Worm (Caenorhabditis elegans) whole organism, L3 larva: ENCODE measurements around the gene pbs-6.
A peak's percentile ranks its signal among the peaks of the same experiment; 100 is the strongest.

Source experiments
- R02D3.7 ChIP-seq: fragments of 150-350 bp; optimal IDR thresholded peaks from 2 replicates; lab custom pipeline; 2014; ENCODE audit warnings: missing biosample characterization, missing genetic modification characterization
- ZK546.5 ChIP-seq: sonication (generic microtip); optimal IDR thresholded peaks from 2 replicates; lab custom pipeline; 2017; ENCODE audit warnings: missing biosample characterization, missing genetic modification characterization
- aly-2 ChIP-seq: fragments of 150-350 bp; optimal IDR thresholded peaks from 2 replicates; lab custom pipeline; 2014; ENCODE audit warnings: missing biosample characterization, missing genetic modification characterization
- ceh-16 ChIP-seq: sonication (generic microtip); optimal IDR thresholded peaks from 2 replicates; lab custom pipeline; 2017; ENCODE audit warnings: missing biosample characterization, missing genetic modification characterization
- ceh-28 ChIP-seq: fragments of 150-350 bp; optimal IDR thresholded peaks from 2 replicates; lab custom pipeline; 2014; ENCODE audit warnings: missing biosample characterization, missing genetic modification reagents, missing genetic modification characterization
- ceh-82 ChIP-seq: fragments of 150-350 bp; optimal IDR thresholded peaks from 2 replicates; lab custom pipeline; 2014; ENCODE audit warnings: missing biosample characterization, missing genetic modification characterization
- ceh-9 ChIP-seq: sonication (generic microtip); optimal IDR thresholded peaks from 2 replicates; lab custom pipeline; 2018; ENCODE audit warnings: missing biosample characterization, missing genetic modification characterization
- daf-12 ChIP-seq: fragments of 150-350 bp; optimal IDR thresholded peaks from 2 replicates; lab custom pipeline; 2014; ENCODE audit warnings: missing biosample characterization, missing genetic modification reagents, missing genetic modification characterization
- egl-27 ChIP-seq: sonication (generic microtip); optimal IDR thresholded peaks from 4 replicates; lab custom pipeline; 2017; ENCODE audit warnings: missing biosample characterization, missing genetic modification reagents, missing genetic modification characterization
- egl-5 ChIP-seq: fragments of 150-350 bp; optimal IDR thresholded peaks from 2 replicates; lab custom pipeline; 2017; ENCODE audit warnings: missing biosample characterization, missing genetic modification reagents, missing genetic modification characterization, inconsistent platforms
- elt-1 ChIP-seq: fragments of 150-350 bp; optimal IDR thresholded peaks from 2 replicates; lab custom pipeline; 2014; ENCODE audit warnings: missing biosample characterization, missing genetic modification characterization
- elt-2 ChIP-seq: sonication (generic microtip); optimal IDR thresholded peaks from 2 replicates; lab custom pipeline; 2016; ENCODE audit warnings: missing genetic modification reagents, mild to moderate bottlenecking, missing genetic modification characterization, missing compliant biosample characterization
- elt-3 ChIP-seq, 3 experiments: fragments of 150-350 bp in 1 of 3; sonication (generic microtip) in 2 of 3; optimal IDR thresholded peaks; 2 replicates in 2 of 3; 4 replicates in 1 of 3; lab custom pipeline; 2014 to 2017; ENCODE audit warnings: missing biosample characterization in 3 of 3, missing genetic modification characterization in 3 of 3
- eor-1 ChIP-seq, 2 experiments: fragments of 150-350 bp; optimal IDR thresholded peaks; 2 replicates each; lab custom pipeline; 2014 to 2018; ENCODE audit warnings: missing biosample characterization in 2 of 2, missing genetic modification characterization in 2 of 2
- fkh-10 ChIP-seq: sonication (generic microtip); optimal IDR thresholded peaks from 2 replicates; lab custom pipeline; 2017; ENCODE audit warnings: missing biosample characterization, missing genetic modification reagents, missing genetic modification characterization
- fkh-2 ChIP-seq: fragments of 150-350 bp; optimal IDR thresholded peaks from 2 replicates; lab custom pipeline; 2014; ENCODE audit warnings: missing biosample characterization, missing genetic modification reagents, missing genetic modification characterization
- fos-1 ChIP-seq: fragments of 150-350 bp; optimal IDR thresholded peaks from 2 replicates; lab custom pipeline; 2014; ENCODE audit warnings: missing biosample characterization, missing genetic modification characterization
- lin-15B ChIP-seq: fragments of 150-350 bp; optimal IDR thresholded peaks from 2 replicates; lab custom pipeline; 2014; ENCODE audit warnings: missing biosample characterization, missing genetic modification characterization
- lsy-12 ChIP-seq: sonication (generic microtip); optimal IDR thresholded peaks from 2 replicates; lab custom pipeline; 2016; ENCODE audit warnings: mild to moderate bottlenecking, missing genetic modification characterization, missing compliant biosample characterization
- mdl-1 ChIP-seq: fragments of 150-350 bp; optimal IDR thresholded peaks from 2 replicates; lab custom pipeline; 2014; ENCODE audit warnings: missing biosample characterization, missing genetic modification characterization
- mml-1 ChIP-seq: fragments of 150-350 bp; sonication (generic microtip); optimal IDR thresholded peaks from 3 replicates; lab custom pipeline; 2014; ENCODE audit warnings: missing biosample characterization, missing genetic modification characterization
- nfya-1 ChIP-seq: sonication (generic microtip); optimal IDR thresholded peaks from 2 replicates; lab custom pipeline; 2017; ENCODE audit warnings: missing genetic modification characterization, mild to moderate bottlenecking, missing compliant biosample characterization, antibody characterized with exemption, moderate library complexity; ENCODE audit not compliant: insufficient read depth
- nhr-11 ChIP-seq: fragments of 150-350 bp; optimal IDR thresholded peaks from 2 replicates; lab custom pipeline; 2014; ENCODE audit warnings: missing biosample characterization, missing genetic modification characterization
- nhr-12 ChIP-seq: fragments of 150-350 bp; optimal IDR thresholded peaks from 2 replicates; lab custom pipeline; 2014; ENCODE audit warnings: missing biosample characterization, missing genetic modification characterization
- nhr-23 ChIP-seq: fragments of 150-350 bp; optimal IDR thresholded peaks from 2 replicates; lab custom pipeline; 2014; ENCODE audit warnings: missing biosample characterization, missing genetic modification reagents, missing genetic modification characterization
- nhr-237 ChIP-seq: fragments of 150-350 bp; optimal IDR thresholded peaks from 2 replicates; lab custom pipeline; 2014; ENCODE audit warnings: missing biosample characterization, missing genetic modification characterization
- nhr-28 ChIP-seq: fragments of 150-350 bp; optimal IDR thresholded peaks from 2 replicates; lab custom pipeline; 2014; ENCODE audit warnings: missing biosample characterization, missing genetic modification characterization
- nhr-67 ChIP-seq: fragments of 150-350 bp; optimal IDR thresholded peaks from 2 replicates; lab custom pipeline; 2014; ENCODE audit warnings: missing biosample characterization, missing genetic modification characterization
- nhr-76 ChIP-seq: fragments of 150-350 bp; sonication (generic microtip); optimal IDR thresholded peaks from 5 replicates; lab custom pipeline; 2014; ENCODE audit warnings: missing biosample characterization, missing genetic modification characterization
- nhr-77 ChIP-seq: fragments of 150-350 bp; optimal IDR thresholded peaks from 2 replicates; lab custom pipeline; 2014; ENCODE audit warnings: missing biosample characterization, missing genetic modification characterization
- pha-4 ChIP-seq: fragments of 150-350 bp; optimal IDR thresholded peaks from 2 replicates; lab custom pipeline; 2014; ENCODE audit warnings: missing biosample characterization, missing genetic modification reagents, missing genetic modification characterization
- pqm-1 ChIP-seq: fragments of 150-350 bp; optimal IDR thresholded peaks from 2 replicates; lab custom pipeline; 2017; ENCODE audit warnings: missing biosample characterization, missing genetic modification characterization, inconsistent platforms
- skn-1 ChIP-seq: fragments of 150-350 bp; optimal IDR thresholded peaks from 2 replicates; lab custom pipeline; 2014; ENCODE audit warnings: missing biosample characterization, missing genetic modification characterization
- tbx-2 ChIP-seq: sonication (generic microtip); optimal IDR thresholded peaks from 2 replicates; lab custom pipeline; 2016; ENCODE audit warnings: mild to moderate bottlenecking, missing genetic modification characterization, missing compliant biosample characterization
- unc-62 ChIP-seq: fragments of 150-350 bp; sonication (generic microtip); optimal IDR thresholded peaks from 4 replicates; lab custom pipeline; 2014; ENCODE audit warnings: missing biosample characterization, missing genetic modification reagents, missing genetic modification characterization
- ztf-4 ChIP-seq: fragments of 150-350 bp; optimal IDR thresholded peaks from 2 replicates; lab custom pipeline; 2014; ENCODE audit warnings: missing biosample characterization, missing genetic modification characterization

Gene pbs-6

ce11 chrIII:8242809-8243208, 1.1 kb downstream of the pbs-6 start, which contains the start of gene C02F5.12 (continued):
- TF ChIP-seq ceh-16 (tag; lab: Kevin White, UChicago) (no peak), nhr-76 (tag; lab: Kevin White, UChicago) (no peak), lin-15B (tag; lab: Kevin White, UChicago) (no peak), pha-4 (tag; lab: Kevin White, UChicago) (peak; percentile 72), aly-2 (no peak), elt-1 (tag; lab: Kevin White, UChicago) (no peak), nhr-12 (tag; lab: Kevin White, UChicago) (no peak), elt-3 (tag; optimal IDR thresholded peaks at IDR 0.05; lab: Kevin White, UChicago) (no peak), R02D3.7 (tag; lab: Kevin White, UChicago) (no peak), nhr-237 (tag; lab: Kevin White, UChicago) (no peak), elt-2 (tag; lab: Kevin White, UChicago) (peak; percentile 43), fkh-2 (tag; lab: Kevin White, UChicago) (no peak), ztf-4 (tag; lab: Kevin White, UChicago) (no peak), egl-27 (tag; lab: Kevin White, UChicago) (no peak), ceh-82 (tag; lab: Kevin White, UChicago) (no peak), ZK546.5 (tag; lab: Kevin White, UChicago) (no peak), mdl-1 (no peak), lsy-12 (tag; lab: Kevin White, UChicago) (peak; percentile 4), nhr-67 (tag; lab: Kevin White, UChicago) (no peak), ceh-28 (tag; lab: Kevin White, UChicago) (no peak)

ce11 chrIII:8240948-8241347, 2.9 kb downstream of the pbs-6 start:
- TF ChIP-seq nfya-1 (tag; lab: Kevin White, UChicago) (no peak), fkh-10 (no peak), nhr-77 (tag; lab: Kevin White, UChicago) (no peak), nhr-23 (tag; lab: Kevin White, UChicago) (no peak), ztf-4 (tag; lab: Kevin White, UChicago) (no peak), eor-1 (tag; optimal IDR thresholded peaks at IDR 0.05; lab: Kevin White, UChicago) (no peak), tbx-2 (no peak)

ce11 chrIII:8240247-8240646, 3.6 kb downstream of the pbs-6 start:
- TF ChIP-seq elt-2 (tag; lab: Kevin White, UChicago), result peak; percentile 57
- TF ChIP-seq nhr-28 (tag; lab: Kevin White, UChicago), result no peak
- TF ChIP-seq fkh-10, result no peak
- TF ChIP-seq ceh-9 (tag; lab: Kevin White, UChicago), result no peak
- TF ChIP-seq nhr-237 (tag; lab: Kevin White, UChicago), result no peak
- peak; percentile 83 for TF ChIP-seq pqm-1 (tag; lab: Kevin White, UChicago)

ce11 chrIII:8239325-8239724, 4.6 kb downstream of the pbs-6 start, which contains the start of gene tsp-1:
TSS of gene tsp-1 (minus strand) at chrIII:8239423.
- TF ChIP-seq mml-1 (tag; lab: Kevin White, UChicago) (no peak), nhr-237 (tag; lab: Kevin White, UChicago) (no peak), pqm-1 (tag; lab: Kevin White, UChicago) (peak; percentile 39), nhr-11 (no peak), fos-1 (tag; lab: Kevin White, UChicago) (no peak), pha-4 (tag; lab: Kevin White, UChicago) (peak; percentile 21), ceh-28 (tag; lab: Kevin White, UChicago) (no peak), ceh-16 (tag; lab: Kevin White, UChicago) (no peak), nhr-77 (tag; lab: Kevin White, UChicago) (no peak), eor-1 (tag; optimal IDR thresholded peaks at IDR 0.05; lab: Kevin White, UChicago) (no peak), ZK546.5 (tag; lab: Kevin White, UChicago) (no peak), elt-2 (tag; lab: Kevin White, UChicago) (peak; percentile 35), ceh-9 (tag; lab: Kevin White, UChicago) (no peak), daf-12 (tag; lab: Kevin White, UChicago) (no peak), skn-1 (tag; lab: Kevin White, UChicago) (no peak), elt-3 (tag; optimal IDR thresholded peaks at IDR 0.05; lab: Kevin White, UChicago) (no peak), lsy-12 (tag; lab: Kevin White, UChicago) (no peak), egl-5 (tag; lab: Kevin White, UChicago) (no peak), elt-1 (tag; lab: Kevin White, UChicago) (no peak), tbx-2 (no peak), unc-62 (no peak)
- TF ChIP-seq, all 47 proteins: peak for 3
